Fruit fly (Drosophila melanogaster): ENCODE data around the gene beg.
A peak's percentile ranks its signal among the peaks of the same experiment; 100 is the strongest.

beg gene

DNA sequence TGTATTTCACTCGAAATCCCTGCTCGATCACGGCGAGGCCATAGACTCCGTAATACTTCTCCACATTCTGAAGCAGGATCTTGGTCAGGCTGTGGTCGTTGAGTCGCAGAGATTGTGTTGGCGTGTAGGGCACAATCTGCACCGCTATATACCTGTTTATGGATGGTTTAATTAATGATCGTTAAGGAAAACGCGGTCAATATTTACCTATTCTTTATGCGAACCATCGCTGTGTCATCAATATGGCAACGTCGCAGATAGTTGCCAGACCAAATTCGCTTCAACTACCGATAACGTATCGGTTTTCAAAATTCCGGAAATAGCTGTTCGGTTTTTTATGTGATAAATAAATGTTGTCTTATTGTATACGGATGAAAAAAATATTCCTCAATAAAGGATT, 9.3 kb downstream of the beg start, which contains the start of gene Pop5 (continued):
- TF ChIP-seq CG13775 (GFP tag; optimal IDR thresholded peaks at IDR 0.05) (no peak), CG34224 (GFP tag; IDR thresholded peaks at IDR 0.05; ENCODE audit: partially characterized antibody) (0 out of 3 replicates have a peak, but pooled peaks have one; percentile 37), CG3995 (GFP tag; optimal IDR thresholded peaks at IDR 0.05) (peak; percentile 63), CG14710 (tag; optimal IDR thresholded peaks at IDR 0.05) (peak; percentile 76), aop (GFP tag; IDR thresholded peaks at IDR 0.05) (no peak), ci (GFP tag; IDR thresholded peaks at IDR 0.05) (peak; percentile 26; the same call in 1 of the 3 replicates), YL-1 (GFP tag; optimal IDR thresholded peaks at IDR 0.05) (peak; percentile 36), Ets97D (GFP tag; optimal IDR thresholded peaks at IDR 0.05) (peak; percentile 94), CG9437 (GFP tag; optimal IDR thresholded peaks at IDR 0.05) (peak; percentile 5), Doc3 (GFP tag; IDR thresholded peaks at IDR 0.05; ENCODE audit: partially characterized antibody) (0 out of 3 replicates have a peak, but pooled peaks have one; percentile 20), CG12659 (GFP tag; optimal IDR thresholded peaks at IDR 0.05) (peak; percentile 36), CG1603 (tag; optimal IDR thresholded peaks at IDR 0.05) (peak; percentile 72), CG16863 (GFP tag; optimal IDR thresholded peaks at IDR 0.05) (peak; percentile 13), Med (GFP tag) (peak; percentile 46), CG7839 (tag; optimal IDR thresholded peaks at IDR 0.05) (no peak), Dref (GFP tag; IDR thresholded peaks at IDR 0.05) (peak; percentile 77), wek (GFP tag; optimal IDR thresholded peaks at IDR 0.05) (peak; percentile 54), nmo (GFP tag; optimal IDR thresholded peaks at IDR 0.05) (peak; percentile 35), Blimp-1 (GFP tag; optimal IDR thresholded peaks at IDR 0.05) (no peak), CG13123 (GFP tag; optimal IDR thresholded peaks at IDR 0.05) (no peak), Opbp (GFP tag; IDR thresholded peaks at IDR 0.05; ENCODE audit: partially characterized antibody) (0 out of 3 replicates have a peak, but pooled peaks have one; percentile 24), MBD-R2 (GFP tag; IDR thresholded peaks at IDR 0.05) (peak; percentile 67), CG1233 (GFP tag; optimal IDR thresholded peaks at IDR 0.05) (peak; percentile 34), CG10979 (tag; optimal IDR thresholded peaks at IDR 0.05) (peak; percentile 11), CG17359 (tag; optimal IDR thresholded peaks at IDR 0.05) (peak; percentile 19), Lhr (GFP tag; optimal IDR thresholded peaks at IDR 0.05) (peak; percentile 53), CoRest (tag; optimal IDR thresholded peaks at IDR 0.05) (peak; percentile 69), Dfd (GFP tag; optimal IDR thresholded peaks at IDR 0.05) (no peak), CG34422 (GFP tag; IDR thresholded peaks at IDR 0.05) (0 out of 3 replicates have a peak, but pooled peaks have one; percentile 32), dmrt11E (tag; optimal IDR thresholded peaks at IDR 0.05) (peak; percentile 4), Sin3A (optimal IDR thresholded peaks at IDR 0.05) (peak; percentile 2), BEAF-32 (GFP tag; optimal IDR thresholded peaks at IDR 0.05) (peak; percentile 57), Mes4 (GFP tag; optimal IDR thresholded peaks at IDR 0.05) (peak; percentile 0), CG3281 (GFP tag; optimal IDR thresholded peaks at IDR 0.05) (peak; percentile 19), vvl (GFP tag; IDR thresholded peaks at IDR 0.05) (peak; percentile 49), CG14965 (GFP tag; optimal IDR thresholded peaks at IDR 0.05; ENCODE audit: borderline replicate concordance) (no peak), sens-2 (GFP tag; IDR thresholded peaks at IDR 0.05) (no peak), CG7372 (GFP tag; IDR thresholded peaks at IDR 0.05) (no peak), Elba2 (GFP tag; optimal IDR thresholded peaks at IDR 0.05) (peak; percentile 73), Sox100B (GFP tag; optimal IDR thresholded peaks at IDR 0.05) (no peak), CG31365 (tag; optimal IDR thresholded peaks at IDR 0.05) (no peak), Eip74EF (GFP tag; optimal IDR thresholded peaks at IDR 0.05) (peak in 1 of 2 experiments; percentile 52), unc-4 (GFP tag; IDR thresholded peaks at IDR 0.05; ENCODE audit: partially characterized antibody) (peak; percentile 38; the same call in 1 of the 2 replicates), Sry-δ (GFP tag; optimal IDR thresholded peaks at IDR 0.05) (peak; percentile 70), bbx (GFP tag; IDR thresholded peaks at IDR 0.05; ENCODE audit: partially characterized antibody) (peak; percentile 49; the same call in 1 of the 2 replicates), TFAM (GFP tag; optimal IDR thresholded peaks at IDR 0.05) (no peak), Rfx (GFP tag; IDR thresholded peaks at IDR 0.05) (peak; percentile 45; the same call in 1 of the 2 replicates), CrebB (tag; optimal IDR thresholded peaks at IDR 0.05) (peak; percentile 50), CG9817 (tag; optimal IDR thresholded peaks at IDR 0.05) (peak; percentile 1)

Measured in whole organism, embryonic.